Fruit fly (Drosophila melanogaster): ENCODE measurements around the gene plh.
A peak's percentile ranks its signal among the peaks of the same experiment; 100 is the strongest.

The plh gene

DNA sequence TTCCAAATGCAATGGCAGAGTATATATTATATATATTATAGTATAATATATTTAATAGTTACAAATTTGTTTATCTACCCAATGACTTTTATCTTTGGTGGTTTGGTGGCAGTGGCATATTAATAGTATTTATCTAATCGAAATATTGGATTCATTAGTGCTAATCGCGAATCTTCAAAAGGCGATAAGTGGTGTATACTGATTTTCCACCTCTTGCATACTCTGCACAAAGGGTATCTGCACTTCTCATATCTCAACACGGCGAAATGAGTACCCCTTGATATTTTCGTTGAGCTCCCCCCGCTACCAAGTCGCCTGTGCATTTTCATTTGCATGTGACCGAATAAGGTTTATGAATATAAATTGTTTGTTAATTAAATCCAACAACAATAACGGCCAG is 2.7 kb upstream of the plh start (continued):
- TF ChIP-seq CG11723 (GFP tag; optimal IDR thresholded peaks at IDR 0.05) (no peak), CG11456 (GFP tag; IDR thresholded peaks at IDR 0.05) (no peak), Mrtf (GFP tag; IDR thresholded peaks at IDR 0.05) (no peak), croc (GFP tag; conservative IDR thresholded peaks at IDR 0.05) (no peak), CG13296 (GFP tag; optimal IDR thresholded peaks at IDR 0.05) (no peak), Sox100B (GFP tag; optimal IDR thresholded peaks at IDR 0.05) (peak; percentile 13), CG34224 (GFP tag; IDR thresholded peaks at IDR 0.05; ENCODE audit: partially characterized antibody) (no peak), CG4328 (GFP tag; optimal IDR thresholded peaks at IDR 0.05) (no peak), CG3163 (GFP tag; optimal IDR thresholded peaks at IDR 0.05) (no peak), aop (GFP tag; IDR thresholded peaks at IDR 0.05) (no peak), CG11504 (tag; optimal IDR thresholded peaks at IDR 0.05) (peak; percentile 8), CG7839 (tag; optimal IDR thresholded peaks at IDR 0.05) (peak; percentile 2), dimm (GFP tag; IDR thresholded peaks at IDR 0.05) (no peak), CG15269 (tag; optimal IDR thresholded peaks at IDR 0.05) (no peak), CG17186 (GFP tag; optimal IDR thresholded peaks at IDR 0.05) (no peak), ftz-f1 (GFP tag; optimal IDR thresholded peaks at IDR 0.05) (no peak), HLH4C (GFP tag; IDR thresholded peaks at IDR 0.05; ENCODE audit: partially characterized antibody) (no peak), NfI (GFP tag; optimal IDR thresholded peaks at IDR 0.05) (no peak), D19A (tag; optimal IDR thresholded peaks at IDR 0.05) (peak; percentile 84), Sox102F (GFP tag; optimal IDR thresholded peaks at IDR 0.05) (peak; percentile 6), grn (GFP tag; optimal IDR thresholded peaks at IDR 0.05) (no peak), CG5180 (GFP tag; optimal IDR thresholded peaks at IDR 0.05) (no peak), ci (GFP tag; IDR thresholded peaks at IDR 0.05) (no peak), HHEX (GFP tag; optimal IDR thresholded peaks at IDR 0.05) (no peak), CG2712 (tag; optimal IDR thresholded peaks at IDR 0.05) (no peak), dysf (GFP tag; IDR thresholded peaks at IDR 0.05) (0 out of 3 replicates have a peak, but pooled peaks have one; percentile 20), CG8388 (GFP tag; optimal IDR thresholded peaks at IDR 0.05) (no peak), CG13287 (GFP tag; IDR thresholded peaks at IDR 0.05; ENCODE audit: partially characterized antibody) (no peak), CG15696 (tag; optimal IDR thresholded peaks at IDR 0.05) (no peak), Rfx (GFP tag; IDR thresholded peaks at IDR 0.05) (no peak), schlank (tag; optimal IDR thresholded peaks at IDR 0.05) (no peak), CG2889 (GFP tag; IDR thresholded peaks at IDR 0.05) (no peak), Nf-YB (GFP tag; optimal IDR thresholded peaks at IDR 0.05) (no peak), CG43689 (GFP tag; IDR thresholded peaks at IDR 0.05) (no peak), fd96Cb (tag; optimal IDR thresholded peaks at IDR 0.05) (no peak), Hsf (GFP tag; optimal IDR thresholded peaks at IDR 0.05) (no peak), HmgD (GFP tag; optimal IDR thresholded peaks at IDR 0.05) (no peak), phol (tag; optimal IDR thresholded peaks at IDR 0.05) (peak; percentile 14), CG12104 (GFP tag; optimal IDR thresholded peaks at IDR 0.05) (no peak), ranshi (GFP tag; IDR thresholded peaks at IDR 0.05) (no peak), sob (GFP tag; IDR thresholded peaks at IDR 0.05) (no peak)

dm6 chr3R:5012674-5013073 is 1.8 kb upstream of the plh start:
- TF ChIP-seq gro (GFP tag; optimal IDR thresholded peaks at IDR 0.05) (no peak), sens (GFP tag) (peak; percentile 54), CG34422 (GFP tag; IDR thresholded peaks at IDR 0.05) (0 out of 3 replicates have a peak, but pooled peaks have one; percentile 7), otp (GFP tag; IDR thresholded peaks at IDR 0.05) (0 out of 3 replicates have a peak, but pooled peaks have one; percentile 5), Mrtf (GFP tag; IDR thresholded peaks at IDR 0.05) (no peak)
